Fruit fly (Drosophila melanogaster) S2 (cell line): ENCODE results near the gene Rab40.

Source experiments
- CG8478 ChIP-seq: fragments of >200 bp; optimal IDR thresholded peaks from 2 replicates; lab custom pipeline; 2018
- CTCF ChIP-seq, 2 experiments: fragments of >200 bp; optimal IDR thresholded peaks; 2 replicates each; lab custom pipeline; 2018

DNA sequence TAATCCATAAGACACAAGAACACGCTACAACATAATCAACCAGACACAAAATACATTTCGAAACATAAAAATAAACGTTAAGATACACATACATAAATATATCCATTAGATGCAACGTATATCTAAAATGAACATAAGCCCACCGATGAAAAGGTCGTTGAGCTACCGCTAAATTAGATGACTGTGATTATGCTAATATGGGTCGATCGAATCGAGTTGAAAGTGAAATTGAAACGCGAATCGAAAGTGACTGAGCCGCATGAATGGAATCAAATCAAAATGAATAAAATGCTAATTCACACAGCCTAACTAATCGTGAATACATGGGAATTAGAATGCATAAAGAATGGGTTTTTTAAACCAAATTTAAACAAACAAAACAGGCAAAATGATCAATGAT is 7.0 kb downstream of the Rab40 start:
- no peak for TF ChIP-seq CG8478 (lab: Kevin White, UChicago)
- no peak for TF ChIP-seq CTCF (optimal IDR thresholded peaks at IDR 0.05; lab: Kevin White, UChicago)
